Worm (Caenorhabditis elegans): ENCODE measurements around the gene T25B9.9.

Gene T25B9.9

DNA sequence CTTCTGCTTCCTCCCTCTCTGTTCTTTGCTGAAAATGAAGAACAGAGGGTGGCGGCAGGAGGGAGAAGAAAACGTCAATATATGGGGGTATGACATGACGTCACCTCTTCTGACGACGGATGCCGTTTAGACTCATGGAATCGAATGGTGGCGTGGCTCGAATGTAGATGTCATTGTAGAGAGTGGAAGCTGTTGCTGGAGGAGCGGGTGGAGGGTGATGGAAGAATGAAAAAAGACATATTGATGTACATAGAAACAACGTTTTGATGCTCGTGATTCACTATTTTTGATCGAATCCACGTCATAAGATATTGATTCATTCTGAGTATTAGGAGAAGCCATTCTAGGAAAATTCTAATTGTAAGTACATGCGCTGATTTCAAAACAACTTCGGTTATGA lies 49.6 kb downstream of the T25B9.9 start:
- no peak for TF ChIP-seq nhr-237 (tag; optimal IDR thresholded peaks at IDR 0.05)
- no peak for TF ChIP-seq ceh-83 (GFP tag; optimal IDR thresholded peaks at IDR 0.05)
- no peak for TF ChIP-seq pha-4 (tag; optimal IDR thresholded peaks at IDR 0.05)
- no peak for TF ChIP-seq ceh-39 (tag; optimal IDR thresholded peaks at IDR 0.05)
- no peak for TF ChIP-seq M03D4.4 (tag; optimal IDR thresholded peaks at IDR 0.05)
- no peak for TF ChIP-seq ceh-43 (GFP tag; optimal IDR thresholded peaks at IDR 0.05)
- no peak for TF ChIP-seq hlh-1 (tag; optimal IDR thresholded peaks at IDR 0.05)
- TF ChIP-seq drap-1 (GFP tag; optimal IDR thresholded peaks at IDR 0.05) = no peak
- TF ChIP-seq nhr-28 (tag; optimal IDR thresholded peaks at IDR 0.05) = no peak
- TF ChIP-seq sptf-1 (tag; optimal IDR thresholded peaks at IDR 0.05) = no peak
- no peak for TF ChIP-seq flh-1 (GFP tag; optimal IDR thresholded peaks at IDR 0.05)
- TF ChIP-seq lsy-2 (tag; optimal IDR thresholded peaks at IDR 0.05) = no peak
- no peak for TF ChIP-seq unc-39 (tag; optimal IDR thresholded peaks at IDR 0.05)
- no peak for TF ChIP-seq elt-3 (tag; optimal IDR thresholded peaks at IDR 0.05)
- no peak for TF ChIP-seq cnd-1 (tag; optimal IDR thresholded peaks at IDR 0.05)
- TF ChIP-seq mab-5 (tag; optimal IDR thresholded peaks at IDR 0.05) = no peak
- no peak for TF ChIP-seq nhr-76 (tag; optimal IDR thresholded peaks at IDR 0.05)
- TF ChIP-seq ztf-11 (tag; optimal IDR thresholded peaks at IDR 0.05) = no peak
- no peak for TF ChIP-seq nhr-2 (tag; optimal IDR thresholded peaks at IDR 0.05)
- TF ChIP-seq elt-1 (tag; optimal IDR thresholded peaks at IDR 0.05; ENCODE audit: borderline replicate concordance, insufficient read depth) = no peak

ce11 chrIV:10820114-10820513 lies 50.7 kb downstream of the T25B9.9 start:
- TF ChIP-seq ceh-39 (tag; optimal IDR thresholded peaks at IDR 0.05) (no peak), unc-62 (GFP tag; optimal IDR thresholded peaks at IDR 0.05) (no peak), nhr-2 (tag; optimal IDR thresholded peaks at IDR 0.05) (no peak)

DNA sequence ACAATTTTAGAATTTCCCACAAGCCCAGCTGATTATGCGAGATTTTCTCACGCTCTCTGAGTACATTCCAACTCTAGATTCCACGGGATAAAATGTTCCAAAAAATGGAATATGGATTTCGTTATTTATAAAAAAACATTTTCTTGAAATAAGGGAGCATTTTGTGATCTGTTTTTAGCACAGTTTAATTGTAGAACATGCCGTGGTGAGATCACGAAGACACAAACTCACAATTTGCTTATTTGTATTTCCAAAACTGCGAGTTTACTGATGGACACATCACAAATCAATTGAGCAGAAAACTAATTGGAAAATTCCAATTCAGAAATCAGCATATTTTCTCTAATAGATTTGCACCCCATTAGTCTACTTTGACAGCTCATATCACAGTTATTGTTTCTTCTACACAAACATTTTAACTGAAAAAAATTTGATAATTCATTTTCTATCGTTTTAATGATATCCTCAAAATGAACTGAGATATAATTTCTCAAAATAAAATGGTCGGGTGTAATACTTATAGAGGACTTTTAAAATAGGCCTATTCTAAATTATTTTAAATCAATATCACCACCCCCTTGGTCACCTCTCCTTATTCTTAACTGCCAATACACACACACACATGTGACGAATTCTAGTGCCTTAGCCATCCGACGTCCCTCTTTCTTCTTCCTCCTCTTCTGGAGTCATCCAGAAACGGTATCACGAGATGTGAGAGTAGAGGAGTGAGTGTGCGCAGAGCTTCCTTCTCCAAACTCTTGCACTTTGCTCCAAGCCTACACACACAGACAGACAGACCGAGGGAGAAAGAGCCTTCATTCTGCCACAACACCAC lies 51.6 kb downstream of the T25B9.9 start:
- no peak for TF ChIP-seq cnd-1 (tag; optimal IDR thresholded peaks at IDR 0.05)
- no peak for TF ChIP-seq unc-120 (tag; optimal IDR thresholded peaks at IDR 0.05; ENCODE audit: poor library complexity, severe bottlenecking)
- TF ChIP-seq snpc-4 (tag; optimal IDR thresholded peaks at IDR 0.05) = no peak
- no peak for TF ChIP-seq hlh-1 (tag; optimal IDR thresholded peaks at IDR 0.05)
- no peak for TF ChIP-seq flh-1 (GFP tag; optimal IDR thresholded peaks at IDR 0.05)
- no peak for TF ChIP-seq unc-62 (GFP tag; optimal IDR thresholded peaks at IDR 0.05)
- no peak for TF ChIP-seq ham-2 (GFP tag; optimal IDR thresholded peaks at IDR 0.05)
- no peak for TF ChIP-seq mls-2 (tag; optimal IDR thresholded peaks at IDR 0.05)
- TF ChIP-seq zip-8 (tag; optimal IDR thresholded peaks at IDR 0.05) = no peak
- no peak for TF ChIP-seq ceh-43 (GFP tag; optimal IDR thresholded peaks at IDR 0.05)
- TF ChIP-seq tbx-8 (GFP tag; optimal IDR thresholded peaks at IDR 0.05) = no peak
- TF ChIP-seq lin-32 (GFP tag; optimal IDR thresholded peaks at IDR 0.05) = no peak
- TF ChIP-seq mep-1 (tag; optimal IDR thresholded peaks at IDR 0.05) = no peak
- no peak for TF ChIP-seq mab-5 (tag; optimal IDR thresholded peaks at IDR 0.05)
- no peak for TF ChIP-seq bed-3 (GFP tag; optimal IDR thresholded peaks at IDR 0.05)
- no peak for TF ChIP-seq nhr-12 (tag; optimal IDR thresholded peaks at IDR 0.05)
- TF ChIP-seq ces-1 (GFP tag; optimal IDR thresholded peaks at IDR 0.05) = no peak

DNA sequence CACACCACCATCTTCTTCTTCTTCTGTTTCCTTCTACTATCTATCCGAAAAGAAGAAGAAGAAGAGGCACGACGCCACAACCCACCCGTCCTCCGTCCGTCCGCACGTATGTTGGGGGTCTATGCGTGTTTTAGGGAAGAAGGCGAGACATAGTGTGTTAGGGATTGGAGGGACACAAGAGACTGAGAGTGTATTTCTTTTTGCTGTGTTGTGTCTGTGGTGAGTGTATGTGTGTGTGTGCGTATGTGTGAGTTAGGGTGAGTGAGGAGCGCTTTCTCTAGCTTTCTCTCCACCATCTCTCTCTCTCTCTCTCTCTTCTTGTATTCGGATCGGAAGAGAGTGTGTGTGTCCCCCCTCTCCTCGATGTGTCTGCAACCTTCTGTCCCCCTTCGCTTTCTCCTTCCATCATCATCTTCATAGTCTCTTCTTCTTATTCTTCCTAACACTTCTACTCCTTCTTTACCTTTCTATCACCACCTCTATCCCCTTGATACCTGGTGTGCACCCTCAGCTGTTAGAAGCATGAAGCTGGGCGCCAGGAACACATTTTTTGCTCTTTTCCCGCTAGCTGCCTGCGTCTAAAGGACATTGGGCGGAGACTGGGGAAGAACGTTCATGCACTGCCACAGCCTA lies 52.3 kb downstream of the T25B9.9 start:
- TF ChIP-seq cnd-1 (tag; optimal IDR thresholded peaks at IDR 0.05) (peak; percentile 42), flh-1 (GFP tag; optimal IDR thresholded peaks at IDR 0.05) (no peak), unc-120 (tag; optimal IDR thresholded peaks at IDR 0.05; ENCODE audit: poor library complexity, severe bottlenecking) (peak; percentile 90), drap-1 (GFP tag; optimal IDR thresholded peaks at IDR 0.05) (peak; percentile 48), blmp-1 (tag; optimal IDR thresholded peaks at IDR 0.05) (peak; percentile 77), lsy-2 (tag; optimal IDR thresholded peaks at IDR 0.05) (peak; percentile 71), nhr-76 (tag; optimal IDR thresholded peaks at IDR 0.05) (no peak), unc-62 (GFP tag; optimal IDR thresholded peaks at IDR 0.05) (peak; percentile 88), mep-1 (tag; optimal IDR thresholded peaks at IDR 0.05) (peak; percentile 81), zip-8 (tag; optimal IDR thresholded peaks at IDR 0.05) (no peak), elt-1 (tag; optimal IDR thresholded peaks at IDR 0.05; ENCODE audit: borderline replicate concordance, insufficient read depth) (peak; percentile 61), ceh-83 (GFP tag; optimal IDR thresholded peaks at IDR 0.05) (peak; percentile 57), tbx-8 (GFP tag; optimal IDR thresholded peaks at IDR 0.05) (peak; percentile 3), sem-2 (GFP tag; optimal IDR thresholded peaks at IDR 0.05) (no peak), bed-3 (GFP tag; optimal IDR thresholded peaks at IDR 0.05) (no peak), snpc-4 (tag; optimal IDR thresholded peaks at IDR 0.05) (no peak), elt-3 (tag; optimal IDR thresholded peaks at IDR 0.05) (peak; percentile 7), ces-1 (GFP tag; optimal IDR thresholded peaks at IDR 0.05) (peak; percentile 76), pha-4 (tag; optimal IDR thresholded peaks at IDR 0.05) (peak; percentile 90), sptf-1 (tag; optimal IDR thresholded peaks at IDR 0.05) (peak; percentile 77), nhr-12 (tag; optimal IDR thresholded peaks at IDR 0.05) (no peak), hlh-1 (tag; optimal IDR thresholded peaks at IDR 0.05) (peak; percentile 63), nhr-237 (tag; optimal IDR thresholded peaks at IDR 0.05) (peak; percentile 80), nhr-28 (tag; optimal IDR thresholded peaks at IDR 0.05) (no peak), nhr-2 (tag; optimal IDR thresholded peaks at IDR 0.05) (peak; percentile 63), mab-5 (tag; optimal IDR thresholded peaks at IDR 0.05) (no peak), ceh-39 (tag; optimal IDR thresholded peaks at IDR 0.05) (no peak), lin-32 (GFP tag; optimal IDR thresholded peaks at IDR 0.05) (no peak), mls-2 (tag; optimal IDR thresholded peaks at IDR 0.05) (peak; percentile 61), ceh-43 (GFP tag; optimal IDR thresholded peaks at IDR 0.05) (no peak), M03D4.4 (tag; optimal IDR thresholded peaks at IDR 0.05) (peak; percentile 72), ztf-11 (tag; optimal IDR thresholded peaks at IDR 0.05) (peak; percentile 84), unc-39 (tag; optimal IDR thresholded peaks at IDR 0.05) (peak; percentile 73), ham-2 (GFP tag; optimal IDR thresholded peaks at IDR 0.05) (peak; percentile 92), lin-13 (tag; optimal IDR thresholded peaks at IDR 0.05) (no peak)

All from whole organism, mixed stage, embryonic.